Worm (Caenorhabditis elegans) whole organism, L2 larva: ENCODE measurements around the gene ZK757.10.

Experiments
- C34F6.9 ChIP-seq: fragments of 150-350 bp; optimal IDR thresholded peaks from 2 replicates; lab custom pipeline; 2014; ENCODE audit warnings: missing biosample characterization, missing genetic modification characterization
- R02D3.7 ChIP-seq: fragments of 150-350 bp; optimal IDR thresholded peaks from 2 replicates; lab custom pipeline; 2014; ENCODE audit warnings: missing biosample characterization, missing genetic modification characterization
- Y55F3AM.14 ChIP-seq: fragments of 200-800 bp; sonication (Bioruptor generic); optimal IDR thresholded peaks from 2 replicates; lab custom pipeline; 2018; ENCODE audit warnings: mild to moderate bottlenecking, missing genetic modification characterization, missing compliant biosample characterization
- alr-1 ChIP-seq: fragments of 150-350 bp; optimal IDR thresholded peaks from 2 replicates; lab custom pipeline; 2014; ENCODE audit warnings: missing biosample characterization, missing genetic modification characterization
- ama-1 ChIP-seq: fragments of 150-350 bp; optimal IDR thresholded peaks from 2 replicates; lab custom pipeline; 2018; ENCODE audit warnings: inconsistent platforms
- blmp-1 ChIP-seq: sonication (generic microtip); optimal IDR thresholded peaks from 2 replicates; lab custom pipeline; 2017; ENCODE audit warnings: missing genetic modification characterization, mild to moderate bottlenecking, missing compliant biosample characterization, antibody characterized with exemption, moderate library complexity; ENCODE audit not compliant: insufficient read depth
- ceh-16 ChIP-seq: fragments of 150-350 bp; optimal IDR thresholded peaks from 2 replicates; lab custom pipeline; 2014; ENCODE audit warnings: missing biosample characterization, missing genetic modification characterization
- dmd-4 ChIP-seq: sonication (generic microtip); optimal IDR thresholded peaks from 2 replicates; lab custom pipeline; 2017; ENCODE audit warnings: missing biosample characterization, missing genetic modification characterization
- fos-1 ChIP-seq: fragments of 150-350 bp; optimal IDR thresholded peaks from 2 replicates; lab custom pipeline; 2014; ENCODE audit warnings: missing biosample characterization, missing genetic modification characterization
- gmeb-1 ChIP-seq: fragments of 150-350 bp; optimal IDR thresholded peaks from 2 replicates; lab custom pipeline; 2014; ENCODE audit warnings: missing biosample characterization, missing genetic modification characterization
- lin-11 ChIP-seq: fragments of 150-350 bp; sonication (generic microtip); optimal IDR thresholded peaks from 2 replicates; lab custom pipeline; 2014; ENCODE audit warnings: missing biosample characterization, missing genetic modification characterization, inconsistent platforms, mixed read lengths
- lin-13 ChIP-seq: fragments of 150-350 bp; optimal IDR thresholded peaks from 2 replicates; lab custom pipeline; 2014; ENCODE audit warnings: missing biosample characterization, missing genetic modification reagents, missing genetic modification characterization
- lin-39 ChIP-seq: fragments of 150-350 bp; optimal IDR thresholded peaks from 2 replicates; lab custom pipeline; 2014; ENCODE audit warnings: missing biosample characterization, missing genetic modification reagents, missing genetic modification characterization
- lsy-2 ChIP-seq, 2 experiments: fragments of 150-350 bp in 1 of 2; sonication (generic microtip) in 1 of 2; optimal IDR thresholded peaks; 2 replicates each; lab custom pipeline; 2014 to 2017; ENCODE audit warnings: missing biosample characterization in 2 of 2, missing genetic modification characterization in 2 of 2
- mab-5 ChIP-seq: fragments of 150-350 bp; optimal IDR thresholded peaks from 2 replicates; lab custom pipeline; 2014; ENCODE audit warnings: missing biosample characterization, missing genetic modification characterization
- mbf-1 ChIP-seq: sonication (generic microtip); optimal IDR thresholded peaks from 2 replicates; lab custom pipeline; 2017; ENCODE audit warnings: missing biosample characterization, missing genetic modification characterization
- mdl-1 ChIP-seq, 2 experiments: fragments of 150-350 bp in 1 of 2; sonication (generic microtip) in 1 of 2; optimal IDR thresholded peaks; 2 replicates each; lab custom pipeline; 2017; ENCODE audit warnings: missing biosample characterization in 2 of 2, missing genetic modification characterization in 2 of 2
- nhr-10 ChIP-seq: sonication (generic microtip); optimal IDR thresholded peaks from 2 replicates; lab custom pipeline; 2017; ENCODE audit warnings: missing biosample characterization, missing genetic modification characterization
- nhr-12 ChIP-seq: fragments of 150-350 bp; optimal IDR thresholded peaks from 2 replicates; lab custom pipeline; 2014; ENCODE audit warnings: missing biosample characterization, missing genetic modification characterization
- nhr-129 ChIP-seq: fragments of 150-350 bp; optimal IDR thresholded peaks from 2 replicates; lab custom pipeline; 2014; ENCODE audit warnings: missing biosample characterization, missing genetic modification characterization
- nhr-21 ChIP-seq: fragments of 150-350 bp; optimal IDR thresholded peaks from 2 replicates; lab custom pipeline; 2014; ENCODE audit warnings: missing biosample characterization, missing genetic modification characterization
- nhr-23 ChIP-seq: fragments of 150-350 bp; optimal IDR thresholded peaks from 2 replicates; lab custom pipeline; 2014; ENCODE audit warnings: missing biosample characterization, missing genetic modification reagents, missing genetic modification characterization
- nhr-237 ChIP-seq: fragments of 150-350 bp; optimal IDR thresholded peaks from 2 replicates; lab custom pipeline; 2014; ENCODE audit warnings: missing biosample characterization, missing genetic modification characterization
- nhr-25 ChIP-seq: fragments of 150-350 bp; sonication (generic microtip); optimal IDR thresholded peaks from 3 replicates; lab custom pipeline; 2014; ENCODE audit warnings: missing biosample characterization, missing genetic modification characterization
- nhr-6 ChIP-seq: fragments of 150-350 bp; optimal IDR thresholded peaks from 2 replicates; lab custom pipeline; 2014; ENCODE audit warnings: missing biosample characterization, missing genetic modification characterization
- nhr-77 ChIP-seq: fragments of 150-350 bp; optimal IDR thresholded peaks from 2 replicates; lab custom pipeline; 2014; ENCODE audit warnings: missing biosample characterization, missing genetic modification characterization
- peb-1 ChIP-seq: fragments of 150-350 bp; optimal IDR thresholded peaks from 2 replicates; lab custom pipeline; 2014; ENCODE audit warnings: missing biosample characterization, missing genetic modification characterization
- skn-1 ChIP-seq: sonication (generic microtip); optimal IDR thresholded peaks from 2 replicates; lab custom pipeline; 2017; ENCODE audit warnings: missing biosample characterization, missing genetic modification characterization
- sma-3 ChIP-seq: sonication (generic microtip); optimal IDR thresholded peaks from 2 replicates; lab custom pipeline; 2016; ENCODE audit warnings: missing genetic modification reagents, missing genetic modification characterization, missing compliant biosample characterization
- sma-9 ChIP-seq, 2 experiments: fragments of 150-350 bp in 1 of 2; sonication (generic microtip) in 1 of 2; optimal IDR thresholded peaks; 2 replicates each; lab custom pipeline; 2014 to 2016; ENCODE audit warnings: missing genetic modification characterization in 2 of 2, mild to moderate bottlenecking in 1 of 2, missing biosample characterization in 1 of 2, missing compliant biosample characterization in 1 of 2, missing genetic modification reagents in 1 of 2, moderate library complexity in 1 of 2
- snpc-4 ChIP-seq: fragments of 150-350 bp; optimal IDR thresholded peaks from 2 replicates; lab custom pipeline; 2014; ENCODE audit warnings: missing biosample characterization, missing genetic modification characterization
- unc-39 ChIP-seq: fragments of 150-350 bp; optimal IDR thresholded peaks from 2 replicates; lab custom pipeline; 2014; ENCODE audit warnings: missing biosample characterization, missing genetic modification characterization
- unc-55 ChIP-seq: fragments of 150-350 bp; sonication (generic microtip); optimal IDR thresholded peaks from 3 replicates; lab custom pipeline; 2014; ENCODE audit warnings: missing biosample characterization, missing genetic modification reagents, missing genetic modification characterization
- unc-62 ChIP-seq: fragments of 150-350 bp; optimal IDR thresholded peaks from 2 replicates; lab custom pipeline; 2014; ENCODE audit warnings: missing biosample characterization, missing genetic modification reagents, missing genetic modification characterization
- ztf-1 ChIP-seq: fragments of 200-800 bp; sonication (Bioruptor generic); conservative IDR thresholded peaks from 2 replicates; pipeline ENCODE4 v1.3.6; 2022; ENCODE audit warnings: missing genetic modification characterization, missing compliant biosample characterization

The ZK757.10 gene

DNA sequence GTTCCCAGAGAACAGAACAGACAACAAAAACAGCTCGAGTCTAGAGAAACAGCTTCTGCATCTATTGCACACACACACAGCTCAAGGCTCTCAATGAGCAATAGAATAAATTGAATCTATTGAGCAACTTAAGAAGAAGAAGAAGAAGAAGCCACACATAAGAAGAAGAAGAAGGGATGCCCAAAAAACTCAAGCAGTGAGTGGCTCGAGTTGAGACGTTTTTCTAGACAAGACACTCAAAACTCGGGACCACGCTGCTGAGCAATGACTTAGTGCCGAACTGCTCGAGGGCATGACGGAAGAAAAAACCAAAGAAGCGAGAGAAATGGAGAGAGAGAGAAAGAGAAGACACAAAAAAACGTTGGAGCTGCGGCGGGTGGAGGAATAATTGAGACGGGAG lies 28.3 kb downstream of the ZK757.10 start:
- TF ChIP-seq sma-3 (GFP tag; lab: Kevin White, UChicago): no peak
- peak; percentile 66 for TF ChIP-seq C34F6.9 (tag; lab: Kevin White, UChicago)
- TF ChIP-seq mbf-1 (tag; lab: Kevin White, UChicago): no peak
- peak; percentile 78 for TF ChIP-seq nhr-129 (tag; lab: Kevin White, UChicago)
- TF ChIP-seq nhr-25: no peak
- no peak for TF ChIP-seq dmd-4 (tag; lab: Kevin White, UChicago)
- TF ChIP-seq ama-1 (lab: Kevin White, UChicago): peak; percentile 16
- TF ChIP-seq ztf-1 (GFP tag; lab: Robert Waterston, UW): no peak
- no peak for TF ChIP-seq snpc-4 (tag; lab: Kevin White, UChicago)
- no peak for TF ChIP-seq nhr-12 (tag; lab: Kevin White, UChicago)
- TF ChIP-seq unc-55 (GFP tag; lab: Kevin White, UChicago): peak; percentile 3
- no peak for TF ChIP-seq lin-13 (GFP tag; lab: Kevin White, UChicago)
- no peak for TF ChIP-seq peb-1 (tag; lab: Kevin White, UChicago)
- no peak for TF ChIP-seq mdl-1 (tag; optimal IDR thresholded peaks at IDR 0.05; lab: Kevin White, UChicago)
- TF ChIP-seq lin-11 (tag; lab: Kevin White, UChicago): no peak
- TF ChIP-seq gmeb-1 (tag; lab: Kevin White, UChicago): no peak
- no peak for TF ChIP-seq alr-1 (tag; lab: Kevin White, UChicago)
- TF ChIP-seq nhr-23: no peak
- no peak for TF ChIP-seq lsy-2 (tag; optimal IDR thresholded peaks at IDR 0.05; lab: Kevin White, UChicago)
- TF ChIP-seq fos-1 (tag; lab: Kevin White, UChicago): peak; percentile 16
- peak; percentile 8 for TF ChIP-seq sma-9 (GFP tag; optimal IDR thresholded peaks at IDR 0.05; lab: Kevin White, UChicago)
- no peak for TF ChIP-seq sma-9 (tag; optimal IDR thresholded peaks at IDR 0.05; lab: Kevin White, UChicago)
- no peak for TF ChIP-seq nhr-10 (tag; lab: Kevin White, UChicago)
- TF ChIP-seq R02D3.7: no peak
- no peak for TF ChIP-seq Y55F3AM.14 (GFP tag; lab: Kevin White, UChicago)
- no peak for TF ChIP-seq nhr-6 (tag; lab: Kevin White, UChicago)
- TF ChIP-seq, all 48 proteins: peak for 6

DNA sequence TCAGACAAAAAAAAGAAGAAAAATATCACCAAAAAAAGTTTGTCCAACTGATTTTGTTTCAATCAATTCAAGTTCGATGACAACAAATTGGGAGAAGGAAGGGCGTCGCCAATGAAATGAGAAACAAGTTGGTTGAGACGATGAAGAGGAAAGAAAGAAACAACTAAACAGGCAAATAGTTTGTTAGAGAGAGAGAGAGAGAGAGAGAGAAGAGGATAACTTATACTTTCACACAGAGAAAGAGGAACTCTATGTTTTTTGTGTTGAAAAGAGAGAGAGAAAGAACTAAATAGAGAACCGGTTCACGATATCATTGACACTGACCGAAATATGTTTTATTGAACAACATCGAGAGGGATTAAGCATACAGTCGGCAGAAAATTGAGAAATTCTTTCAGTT lies 30.5 kb downstream of the ZK757.10 start:
- TF ChIP-seq ceh-16 (tag; lab: Kevin White, UChicago) (no peak), nhr-25 (peak; percentile 31), skn-1 (no peak), mab-5 (tag; lab: Kevin White, UChicago) (no peak), nhr-77 (tag; lab: Kevin White, UChicago) (no peak), sma-3 (GFP tag; lab: Kevin White, UChicago) (peak; percentile 31), nhr-23 (no peak), sma-9 (GFP tag; optimal IDR thresholded peaks at IDR 0.05; lab: Kevin White, UChicago) (peak; percentile 8), sma-9 (tag; optimal IDR thresholded peaks at IDR 0.05; lab: Kevin White, UChicago) (no peak), blmp-1 (tag; lab: Kevin White, UChicago) (peak; percentile 48), R02D3.7 (no peak), unc-39 (tag; lab: Kevin White, UChicago) (no peak)

DNA sequence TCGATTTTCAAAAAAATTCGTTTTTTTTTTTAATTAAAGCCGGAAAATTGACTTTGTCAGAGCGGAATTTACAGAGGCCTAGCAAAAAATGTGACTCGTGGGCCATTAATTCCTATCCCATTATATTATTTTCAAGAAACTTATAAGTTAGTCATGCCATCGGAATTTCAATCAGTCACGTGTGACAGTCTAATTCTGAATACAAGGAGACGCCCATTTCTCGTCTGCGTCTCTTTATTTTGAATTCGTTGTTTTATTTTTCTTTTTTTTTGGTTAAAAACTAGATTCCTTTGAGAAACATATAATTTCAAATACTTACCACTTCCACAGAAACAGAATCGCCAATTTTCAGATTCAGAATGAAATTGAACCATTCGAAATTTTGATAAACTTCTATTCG lies 31.7 kb downstream of the ZK757.10 start:
- TF ChIP-seq nhr-237 (no peak), sma-3 (GFP tag; lab: Kevin White, UChicago) (peak; percentile 3), dmd-4 (tag; lab: Kevin White, UChicago) (no peak), peb-1 (tag; lab: Kevin White, UChicago) (no peak), nhr-21 (tag; lab: Kevin White, UChicago) (no peak), lin-39 (tag; lab: Kevin White, UChicago) (no peak), unc-62 (no peak)

- no peak for TF ChIP-seq unc-39 (tag; lab: Kevin White, UChicago)
- peak; percentile 55 for TF ChIP-seq fos-1 (tag; lab: Kevin White, UChicago)
These were observed 33.8 kb downstream of the ZK757.10 start, which contains the start of the genes cyld-1 and F40F12.9 for ce11 chrIII:9910608-9911479. TSS of gene cyld-1 (minus strand) at chrIII:9910658. TSS of gene F40F12.9 (plus strand) at chrIII:9911328.
